Worm (Caenorhabditis elegans): ENCODE measurements around the gene angl-1.

Gene angl-1

ce11 chrV:2652557-2653133 lies at the start of gene angl-1, which contains the start of gene W02H5.8:
TSS of gene angl-1 (plus strand) at chrV:2653083.
TSS of gene W02H5.8 (minus strand) at chrV:2652657.
- TF ChIP-seq pqm-1 (tag; optimal IDR thresholded peaks at IDR 0.05) (no peak), aha-1 (tag) (peak; percentile 57), mdt-29 (GFP tag; IDR thresholded peaks at IDR 0.05) (0 out of 2 replicates have a peak, but pooled peaks have one; percentile 12)

ce11 chrV:2608352-2608751 lies 44.5 kb upstream of the angl-1 start, which contains the start of gene acr-17:
TSS of gene acr-17 (plus strand) at chrV:2608652.
- TF ChIP-seq nhr-76 (tag; optimal IDR thresholded peaks at IDR 0.05) (no peak), ceh-62 (tag; optimal IDR thresholded peaks at IDR 0.05) (no peak), nhr-6 (tag; optimal IDR thresholded peaks at IDR 0.05) (no peak), hlh-30 (tag; optimal IDR thresholded peaks at IDR 0.05; ENCODE audit: insufficient read depth) (no peak), spr-1 (tag; optimal IDR thresholded peaks at IDR 0.05) (no peak), attf-4 (tag; optimal IDR thresholded peaks at IDR 0.05) (no peak), ama-1 (optimal IDR thresholded peaks at IDR 0.05) (no peak), nhr-42 (GFP tag; IDR thresholded peaks at IDR 0.05) (no peak), ctbp-1 (GFP tag; IDR thresholded peaks at IDR 0.05) (no peak), fos-1 (tag; optimal IDR thresholded peaks at IDR 0.05) (no peak), daf-12 (tag; optimal IDR thresholded peaks at IDR 0.05) (no peak), nhr-77 (tag; optimal IDR thresholded peaks at IDR 0.05) (no peak), hif-1 (tag; optimal IDR thresholded peaks at IDR 0.05) (no peak), egl-27 (tag; optimal IDR thresholded peaks at IDR 0.05) (no peak), madf-5 (GFP tag; IDR thresholded peaks at IDR 0.05) (no peak), ces-1 (GFP tag; optimal IDR thresholded peaks at IDR 0.05) (no peak)

- peak; percentile 57 for TF ChIP-seq mes-2 (tag; optimal IDR thresholded peaks at IDR 0.05; ENCODE audit: poor library complexity, severe bottlenecking)
- TF ChIP-seq aha-1 (tag), result peak; percentile 90
- peak; percentile 83 for TF ChIP-seq hlh-30 (tag; optimal IDR thresholded peaks at IDR 0.05; ENCODE audit: insufficient read depth)
- peak; percentile 71 for TF ChIP-seq mep-1 (tag; optimal IDR thresholded peaks at IDR 0.05)
- TF ChIP-seq daf-16 (GFP tag; optimal IDR thresholded peaks at IDR 0.05), result peak in 1 of 2 experiments; percentile 26
- TF ChIP-seq daf-16 (tag; optimal IDR thresholded peaks at IDR 0.05), result peak; percentile 77
- peak; percentile 99 for TF ChIP-seq nhr-28 (tag; optimal IDR thresholded peaks at IDR 0.05)
- peak; percentile 61 for TF ChIP-seq nhr-48 (tag; optimal IDR thresholded peaks at IDR 0.05)
- peak in 1 of 2 experiments; percentile 8 for TF ChIP-seq hif-1 (tag; optimal IDR thresholded peaks at IDR 0.05)
- no peak for TF ChIP-seq pha-4 (GFP tag; IDR thresholded peaks at IDR 0.05)
- peak; percentile 72 for TF ChIP-seq pha-4 (tag; optimal IDR thresholded peaks at IDR 0.05)
- TF ChIP-seq ztf-11 (tag; optimal IDR thresholded peaks at IDR 0.05), result no peak
- TF ChIP-seq tra-1 (GFP tag; IDR thresholded peaks at IDR 0.05), result peak; percentile 41; the same call in 1 of the 2 replicates
- TF ChIP-seq hlh-11 (tag; optimal IDR thresholded peaks at IDR 0.05), result peak; percentile 90
- TF ChIP-seq lsy-2 (tag; optimal IDR thresholded peaks at IDR 0.05), result peak in 1 of 2 experiments; percentile 1
- peak; percentile 72 for TF ChIP-seq dmd-6 (GFP tag; IDR thresholded peaks at IDR 0.05)
- peak; percentile 84 for TF ChIP-seq dve-1 (tag; optimal IDR thresholded peaks at IDR 0.05; ENCODE audit: insufficient read depth)
- TF ChIP-seq mdl-1 (tag; optimal IDR thresholded peaks at IDR 0.05), result peak; percentile 14 to 64
- TF ChIP-seq daf-19 (GFP tag; conservative IDR thresholded peaks at IDR 0.05), result no peak
- peak; percentile 48 for TF ChIP-seq nhr-6 (tag; optimal IDR thresholded peaks at IDR 0.05)
- 0 out of 2 replicates have a peak, but pooled peaks have one; percentile 23 for TF ChIP-seq hmg-1.1 (GFP tag; IDR thresholded peaks at IDR 0.05)
- TF ChIP-seq nhr-77 (tag; optimal IDR thresholded peaks at IDR 0.05), result peak; percentile 53
- peak; percentile 43 for TF ChIP-seq dpl-1 (GFP tag; optimal IDR thresholded peaks at IDR 0.05)
- no peak for TF ChIP-seq vab-7 (GFP tag; IDR thresholded peaks at IDR 0.05)
- no peak for TF ChIP-seq Y105C5A.15 (GFP tag; IDR thresholded peaks at IDR 0.05)
- TF ChIP-seq nhr-41 (GFP tag; IDR thresholded peaks at IDR 0.05), result no peak
These were observed 37.7 kb upstream of the angl-1 start, which contains the start of gene F53E10.1 for ce11 chrV:2614986-2615687. TSS of gene F53E10.1 (plus strand) at chrV:2615310.

Measured in whole organism, L4 larva.